Worm (Caenorhabditis elegans) whole organism, early embryonic: ENCODE data around the gene egl-19.

Experiments used
- B0310.2 ChIP-seq: sonication (generic microtip); optimal IDR thresholded peaks from 2 replicates; lab custom pipeline; 2016; ENCODE audit warnings: mild to moderate bottlenecking, missing genetic modification characterization, missing compliant biosample characterization
- F13C5.2 ChIP-seq: sonication (generic microtip); optimal IDR thresholded peaks from 2 replicates; lab custom pipeline; 2017; ENCODE audit warnings: mild to moderate bottlenecking, missing genetic modification characterization, inconsistent platforms, missing compliant biosample characterization
- ama-1 ChIP-seq: fragments of 150-350 bp; optimal IDR thresholded peaks from 2 replicates; lab custom pipeline; 2014
- ceh-13 ChIP-seq: fragments of 200-800 bp; sonication (Bioruptor generic); optimal IDR thresholded peaks from 2 replicates; lab custom pipeline; 2018; ENCODE audit warnings: mild to moderate bottlenecking, missing genetic modification characterization, missing compliant biosample characterization
- ceh-36 ChIP-seq: sonication (generic microtip); optimal IDR thresholded peaks from 2 replicates; lab custom pipeline; 2016; ENCODE audit warnings: missing genetic modification characterization, inconsistent platforms, missing compliant biosample characterization
- ets-7 ChIP-seq: sonication (generic microtip); optimal IDR thresholded peaks from 2 replicates; lab custom pipeline; 2016; ENCODE audit warnings: missing genotype, missing genetic modification characterization, missing compliant biosample characterization
- flt-1 ChIP-seq: fragments of 200-800 bp; sonication (Bioruptor generic); IDR thresholded peaks from 2 replicates; pipeline ENCODE4 v1.3.6; 2022; ENCODE audit warnings: missing genetic modification characterization, missing compliant biosample characterization
- pes-1 ChIP-seq: fragments of 200-800 bp; sonication (Bioruptor generic); IDR thresholded peaks from 2 replicates; pipeline ENCODE4 v1.3.6; 2022; ENCODE audit warnings: missing genetic modification reagents, missing genetic modification characterization, missing compliant biosample characterization
- scrt-1 ChIP-seq: fragments of 200-800 bp; sonication (Bioruptor generic); IDR thresholded peaks from 2 replicates; pipeline ENCODE4 v1.3.6; 2022; ENCODE audit warnings: missing genetic modification characterization, missing compliant biosample characterization
- sea-1 ChIP-seq: fragments of 200-800 bp; sonication (Bioruptor generic); conservative IDR thresholded peaks from 2 replicates; pipeline ENCODE4 v1.3.6; 2022; ENCODE audit warnings: missing genetic modification characterization, missing compliant biosample characterization
- tbx-11 ChIP-seq: fragments of 200-800 bp; sonication (Bioruptor generic); IDR thresholded peaks from 2 replicates; pipeline ENCODE4 v1.3.6; 2022; ENCODE audit warnings: missing genetic modification characterization, missing compliant biosample characterization
- tbx-37 ChIP-seq: fragments of 200-800 bp; sonication (Bioruptor generic); conservative IDR thresholded peaks from 2 replicates; pipeline ENCODE4 v1.3.6; 2022; ENCODE audit warnings: missing genetic modification reagents, missing genetic modification characterization, missing compliant biosample characterization
- tra-4 ChIP-seq: sonication (generic microtip); optimal IDR thresholded peaks from 2 replicates; lab custom pipeline; 2017; ENCODE audit warnings: missing genetic modification characterization, missing compliant biosample characterization

DNA sequence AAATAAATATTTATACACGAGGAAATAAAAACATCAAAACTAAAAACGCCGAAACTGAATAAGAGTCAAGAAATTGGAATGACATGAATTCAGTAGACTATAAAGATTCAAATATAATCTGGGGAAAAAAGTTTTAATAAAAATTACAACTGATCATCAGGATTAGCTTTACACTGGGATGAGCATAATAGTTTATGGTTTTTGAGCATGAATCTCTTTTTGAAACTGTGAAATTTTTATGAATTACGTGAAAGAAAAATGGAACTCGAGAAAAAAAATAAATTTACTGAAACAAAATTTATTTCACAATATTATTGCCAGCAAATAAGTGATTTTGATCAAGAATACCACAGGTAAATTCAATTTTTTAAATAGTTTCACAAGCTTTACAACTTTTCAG lies 42.2 kb downstream of the egl-19 start, which contains the start of gene B0496.2:
- no peak for TF ChIP-seq tbx-11 (GFP tag; lab: Robert Waterston, UW)
- TF ChIP-seq tra-4 (tag; lab: Kevin White, UChicago), result no peak
- TF ChIP-seq scrt-1, result no peak
- TF ChIP-seq ama-1 (lab: Kevin White, UChicago), result no peak
- TF ChIP-seq flt-1 (GFP tag; lab: Robert Waterston, UW), result no peak
- TF ChIP-seq ceh-13 (GFP tag; lab: Kevin White, UChicago), result no peak
- no peak for TF ChIP-seq B0310.2 (tag; lab: Kevin White, UChicago)
- no peak for TF ChIP-seq sea-1 (GFP tag; lab: Robert Waterston, UW)
- TF ChIP-seq F13C5.2, result no peak
- no peak for TF ChIP-seq ceh-36
- no peak for TF ChIP-seq pes-1 (GFP tag; lab: Robert Waterston, UW)
- TF ChIP-seq tbx-37 (GFP tag; lab: Robert Waterston, UW), result no peak
- TF ChIP-seq ets-7 (tag; lab: Kevin White, UChicago), result no peak
